Worm (Caenorhabditis elegans) whole organism, L1 larva: ENCODE measurements around the gene exc-6.

Source experiments
- jun-1 ChIP-seq: fragments of 150-350 bp; optimal IDR thresholded peaks from 2 replicates; lab custom pipeline; 2014; ENCODE audit warnings: missing biosample characterization, missing genetic modification reagents, missing genetic modification characterization
- nhr-12 ChIP-seq: sonication (generic microtip); optimal IDR thresholded peaks from 2 replicates; lab custom pipeline; 2017; ENCODE audit warnings: missing biosample characterization, missing genetic modification characterization

ce11 chrIII:1081101-1081500, 21.9 kb upstream of the exc-6 start, which contains the start of gene par-2:
- TF ChIP-seq nhr-12 (tag; lab: Kevin White, UChicago): no peak
- no peak for TF ChIP-seq jun-1 (tag; lab: Kevin White, UChicago)
